Fruit fly (Drosophila melanogaster): Measurements from ENCODE around the gene pths.

The pths gene

DNA sequence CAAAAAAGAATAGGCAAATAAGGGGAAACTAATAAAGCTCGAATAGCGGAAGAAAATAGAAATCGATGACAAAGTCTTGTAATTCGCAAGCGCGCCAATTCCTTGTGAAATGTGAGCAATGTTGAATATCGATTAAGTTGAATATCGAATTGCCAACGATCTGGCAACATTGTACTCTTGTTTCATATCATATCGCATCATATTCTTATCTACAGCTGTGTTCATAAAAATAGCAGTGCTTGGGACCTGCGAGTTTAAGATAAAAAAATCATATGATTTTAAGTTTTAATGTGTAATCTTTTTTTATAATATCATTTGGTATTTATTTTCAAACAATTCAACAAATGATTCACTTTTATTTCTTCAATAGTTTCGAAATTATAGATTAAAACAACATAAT is 6.0 kb downstream of the pths start (continued):
- no peak for TF ChIP-seq CG14965 (GFP tag; optimal IDR thresholded peaks at IDR 0.05; ENCODE audit: borderline replicate concordance)
- peak; percentile 26 for TF ChIP-seq tio (GFP tag; optimal IDR thresholded peaks at IDR 0.05)
- no peak for TF ChIP-seq ERR (GFP tag; optimal IDR thresholded peaks at IDR 0.05)
- TF ChIP-seq lov (optimal IDR thresholded peaks at IDR 0.05), result no peak
- TF ChIP-seq lov (GFP tag; IDR thresholded peaks at IDR 0.05), result no peak
- TF ChIP-seq CTCF (GFP tag; optimal IDR thresholded peaks at IDR 0.05), result no peak
- TF ChIP-seq jumu (GFP tag; optimal IDR thresholded peaks at IDR 0.05), result no peak
- peak; percentile 62 for TF ChIP-seq CG18262 (tag; optimal IDR thresholded peaks at IDR 0.05)
- TF ChIP-seq CG1603 (tag; optimal IDR thresholded peaks at IDR 0.05), result peak; percentile 63
- peak; percentile 79 for TF ChIP-seq CG32532 (GFP tag; IDR thresholded peaks at IDR 0.05)
- TF ChIP-seq CG16815 (GFP tag; optimal IDR thresholded peaks at IDR 0.05), result no peak
- TF ChIP-seq CG33213 (GFP tag; optimal IDR thresholded peaks at IDR 0.05), result peak; percentile 54
- TF ChIP-seq CG12391 (tag; optimal IDR thresholded peaks at IDR 0.05), result peak; percentile 74
- no peak for TF ChIP-seq Gsc (GFP tag; IDR thresholded peaks at IDR 0.05)
- peak; percentile 90 for TF ChIP-seq GATAe (GFP tag; conservative IDR thresholded peaks at IDR 0.05)
- TF ChIP-seq CG1647 (GFP tag; optimal IDR thresholded peaks at IDR 0.05), result no peak
- peak; percentile 49 for TF ChIP-seq az2 (GFP tag; optimal IDR thresholded peaks at IDR 0.05)
- no peak for TF ChIP-seq CG6272 (GFP tag; IDR thresholded peaks at IDR 0.05)
- no peak for TF ChIP-seq Hmx (GFP tag; optimal IDR thresholded peaks at IDR 0.05)
- TF ChIP-seq Bdp1 (GFP tag; optimal IDR thresholded peaks at IDR 0.05), result no peak
- peak; percentile 26; the same call in 1 of the 4 replicates for TF ChIP-seq Gug (GFP tag; IDR thresholded peaks at IDR 0.05)
- peak; percentile 77; the same call in 2 of the 3 replicates for TF ChIP-seq ci (GFP tag; IDR thresholded peaks at IDR 0.05)
- TF ChIP-seq nerfin-2 (GFP tag; IDR thresholded peaks at IDR 0.05; ENCODE audit: partially characterized antibody), result no peak
- no peak for TF ChIP-seq Deaf1 (tag; optimal IDR thresholded peaks at IDR 0.05)
- peak; percentile 10 for TF ChIP-seq Hsf (GFP tag; optimal IDR thresholded peaks at IDR 0.05)
- TF ChIP-seq lilli (GFP tag; optimal IDR thresholded peaks at IDR 0.05), result peak; percentile 47
- TF ChIP-seq zen (tag; optimal IDR thresholded peaks at IDR 0.05), result peak; percentile 3
- no peak for TF ChIP-seq NC2α (GFP tag; optimal IDR thresholded peaks at IDR 0.05)
- peak; percentile 69 for TF ChIP-seq ato (GFP tag; IDR thresholded peaks at IDR 0.05; ENCODE audit: partially characterized antibody)
- no peak for TF ChIP-seq gro (GFP tag; optimal IDR thresholded peaks at IDR 0.05)
- peak; percentile 63 for TF ChIP-seq CG3847 (GFP tag; IDR thresholded peaks at IDR 0.05)
- TF ChIP-seq CG4617 (GFP tag; optimal IDR thresholded peaks at IDR 0.05; ENCODE audit: borderline replicate concordance), result no peak
- peak; percentile 66; the same call in 1 of the 2 replicates for TF ChIP-seq HLH3B (GFP tag; IDR thresholded peaks at IDR 0.05)
- TF ChIP-seq CG9797 (GFP tag; optimal IDR thresholded peaks at IDR 0.05), result no peak
- TF ChIP-seq lmd (GFP tag; IDR thresholded peaks at IDR 0.05), result peak; percentile 41; the same call in 1 of the 2 replicates
- TF ChIP-seq CG34224 (GFP tag; IDR thresholded peaks at IDR 0.05; ENCODE audit: partially characterized antibody), result peak; percentile 80
- peak; percentile 37 for TF ChIP-seq CG13424 (tag; optimal IDR thresholded peaks at IDR 0.05)
- peak; percentile 48 for TF ChIP-seq dmrt11E (tag; optimal IDR thresholded peaks at IDR 0.05)
- TF ChIP-seq pan (optimal IDR thresholded peaks at IDR 0.05), result no peak
- peak in 1 of 2 experiments; percentile 78 for TF ChIP-seq pan (GFP tag; optimal IDR thresholded peaks at IDR 0.05 in 1 of 2, IDR thresholded peaks at IDR 0.05 in 1 of 2)
- peak; percentile 31 for TF ChIP-seq sens (GFP tag)
- peak; percentile 74 for TF ChIP-seq Opbp (GFP tag; IDR thresholded peaks at IDR 0.05; ENCODE audit: partially characterized antibody)
- no peak for TF ChIP-seq pnt (GFP tag; optimal IDR thresholded peaks at IDR 0.05)
- TF ChIP-seq CG32767 (GFP tag; IDR thresholded peaks at IDR 0.05), result peak; percentile 11; the same call in 1 of the 2 replicates
- peak; percentile 80 for TF ChIP-seq CG15514 (GFP tag; optimal IDR thresholded peaks at IDR 0.05)
- no peak for TF ChIP-seq danr (GFP tag; IDR thresholded peaks at IDR 0.05)
- no peak for TF ChIP-seq caup (GFP tag; optimal IDR thresholded peaks at IDR 0.05; ENCODE audit: severe bottlenecking)
- peak; percentile 41 for TF ChIP-seq nau (GFP tag; optimal IDR thresholded peaks at IDR 0.05)
- no peak; the same call in 1 of the 2 replicates for TF ChIP-seq Ptx1 (GFP tag; IDR thresholded peaks at IDR 0.05)
- no peak for TF ChIP-seq CG3726 (GFP tag; IDR thresholded peaks at IDR 0.05)
- peak; percentile 30 for TF ChIP-seq sisA (GFP tag; IDR thresholded peaks at IDR 0.05)
- peak in 1 of 3 experiments; percentile 24 for TF ChIP-seq lola (GFP tag; optimal IDR thresholded peaks at IDR 0.05)
